Fruit fly (Drosophila melanogaster): ENCODE data around the gene Spn28Da.

DNA sequence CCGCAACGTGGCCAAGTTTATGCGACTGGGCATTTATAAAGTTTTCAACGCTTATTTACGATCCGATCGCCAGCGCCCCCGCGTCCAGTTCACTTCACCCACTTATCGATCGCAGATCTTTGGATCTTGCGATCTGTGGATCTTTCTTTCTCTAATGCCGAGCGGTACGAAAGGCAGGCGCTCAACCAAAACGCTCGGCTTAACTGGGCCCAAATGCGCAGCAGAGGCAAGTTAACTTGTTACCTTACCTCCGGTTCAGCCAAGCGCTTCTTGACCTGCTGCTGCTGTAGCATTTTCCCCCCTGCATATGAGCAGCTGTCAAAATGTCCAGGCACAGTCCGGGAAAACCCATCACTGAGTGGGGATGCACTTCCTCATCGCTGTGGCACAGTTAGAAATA, 33.2 kb upstream of the Spn28Da start:
- TF ChIP-seq CG8478 (optimal IDR thresholded peaks at IDR 0.05) (no peak), CTCF (optimal IDR thresholded peaks at IDR 0.05) (no peak)

All from S2 (cell line).